ENCODE assay signal across 5 worm cellular contexts in genomic region chrX:8017759-8018158, ce11.
TF ChIP-seq lines count a peak whose summit lies in the region.

Gene C34D10.5 (plus strand): TSS chrX:8018027.

TF ChIP-seq in whole organism, L1 larva, 84 proteins besides CTCF, POLR2A, EP300 and RAD21:
- TF ChIP-seq ceh-88 (GFP tag; IDR thresholded peaks at IDR 0.05; lab: Robert Waterston, UW) (no peak), nhr-85 (tag; lab: Kevin White, UChicago) (peak; percentile 52), lin-39 (tag; optimal IDR thresholded peaks at IDR 0.05; lab: Kevin White, UChicago) (no peak), nhr-71 (tag; optimal IDR thresholded peaks at IDR 0.05; lab: Kevin White, UChicago) (peak; percentile 1), tbx-2 (tag; optimal IDR thresholded peaks at IDR 0.05; lab: Kevin White, UChicago) (no peak), rnt-1 (tag; optimal IDR thresholded peaks at IDR 0.05; lab: Kevin White, UChicago) (peak; percentile 13)

TF ChIP-seq in whole organism, L2 larva, 48 proteins besides CTCF, POLR2A, EP300 and RAD21:
- TF ChIP-seq lin-11 (tag; optimal IDR thresholded peaks at IDR 0.05; lab: Kevin White, UChicago) (no peak), F13H6.1 (tag; optimal IDR thresholded peaks at IDR 0.05; lab: Kevin White, UChicago) (no peak), crh-2 (tag; optimal IDR thresholded peaks at IDR 0.05; lab: Kevin White, UChicago) (no peak), sma-3 (GFP tag; optimal IDR thresholded peaks at IDR 0.05; lab: Kevin White, UChicago) (peak; percentile 3), gmeb-1 (tag; optimal IDR thresholded peaks at IDR 0.05; lab: Kevin White, UChicago) (no peak), nhr-23 (tag; optimal IDR thresholded peaks at IDR 0.05; lab: Kevin White, UChicago) (no peak), nhr-21 (tag; optimal IDR thresholded peaks at IDR 0.05; lab: Kevin White, UChicago) (no peak), nhr-237 (tag; optimal IDR thresholded peaks at IDR 0.05; lab: Kevin White, UChicago) (no peak)
TF ChIP-seq in whole organism, L2 larva: peak in this region for 1.

TF ChIP-seq in whole organism, L3 larva, 47 proteins besides CTCF, POLR2A, EP300 and RAD21:
- no peak for TF ChIP-seq aly-2 (tag; optimal IDR thresholded peaks at IDR 0.05; lab: Kevin White, UChicago)
- TF ChIP-seq nfya-1 (tag; optimal IDR thresholded peaks at IDR 0.05; lab: Kevin White, UChicago; ENCODE audit: insufficient read depth): no peak
- peak; percentile 60 for TF ChIP-seq elt-2 (tag; optimal IDR thresholded peaks at IDR 0.05; lab: Kevin White, UChicago)
- no peak for TF ChIP-seq unc-39 (tag; optimal IDR thresholded peaks at IDR 0.05; lab: Kevin White, UChicago)
- no peak for TF ChIP-seq skn-1 (tag; optimal IDR thresholded peaks at IDR 0.05; lab: Kevin White, UChicago)
- TF ChIP-seq ZK546.5 (tag; optimal IDR thresholded peaks at IDR 0.05; lab: Kevin White, UChicago): no peak
- TF ChIP-seq ama-1 (optimal IDR thresholded peaks at IDR 0.05; lab: Kevin White, UChicago): peak; percentile 48
- TF ChIP-seq mdl-1 (tag; optimal IDR thresholded peaks at IDR 0.05; lab: Kevin White, UChicago): no peak
- peak; percentile 7 for TF ChIP-seq pqm-1 (tag; optimal IDR thresholded peaks at IDR 0.05; lab: Kevin White, UChicago)
- TF ChIP-seq nhr-43 (tag; optimal IDR thresholded peaks at IDR 0.05; lab: Kevin White, UChicago; ENCODE audit: poor library complexity, severe bottlenecking): no peak
TF ChIP-seq in whole organism, L3 larva: peak in this region for 3.

TF ChIP-seq in whole organism, L4 larva, 104 proteins besides CTCF, POLR2A, EP300 and RAD21 (continues in another document):
- TF ChIP-seq ceh-20 (GFP tag; IDR thresholded peaks at IDR 0.05; lab: Robert Waterston, UW): no peak
- TF ChIP-seq zfp-2 (tag; optimal IDR thresholded peaks at IDR 0.05; lab: Kevin White, UChicago): no peak
- TF ChIP-seq pqm-1 (tag; optimal IDR thresholded peaks at IDR 0.05; lab: Kevin White, UChicago): peak; percentile 6
- TF ChIP-seq nhr-77 (tag; optimal IDR thresholded peaks at IDR 0.05; lab: Kevin White, UChicago): peak; percentile 56
- TF ChIP-seq dve-1 (tag; optimal IDR thresholded peaks at IDR 0.05; lab: Kevin White, UChicago; ENCODE audit: insufficient read depth): peak; percentile 19
- TF ChIP-seq D1046.2 (GFP tag; IDR thresholded peaks at IDR 0.05; lab: Robert Waterston, UW): no peak
- no peak for TF ChIP-seq nhr-25 (tag; optimal IDR thresholded peaks at IDR 0.05; lab: Kevin White, UChicago; ENCODE audit: borderline replicate concordance, insufficient read depth)
- TF ChIP-seq cey-2 (tag; optimal IDR thresholded peaks at IDR 0.05; lab: Kevin White, UChicago; ENCODE audit: borderline replicate concordance, insufficient read depth): no peak
- no peak for TF ChIP-seq dmd-9 (GFP tag; IDR thresholded peaks at IDR 0.05; lab: Robert Waterston, UW)
- TF ChIP-seq mxl-3 (GFP tag; optimal IDR thresholded peaks at IDR 0.05; lab: Kevin White, UChicago): peak; percentile 33
- no peak for TF ChIP-seq madf-5 (GFP tag; IDR thresholded peaks at IDR 0.05; lab: Robert Waterston, UW)
- TF ChIP-seq nhr-10 (tag; optimal IDR thresholded peaks at IDR 0.05; lab: Kevin White, UChicago): no peak
- TF ChIP-seq hif-1 (tag; optimal IDR thresholded peaks at IDR 0.05; lab: Kevin White, UChicago): peak; percentile 67 to 96
- no peak for TF ChIP-seq nhr-76 (tag; optimal IDR thresholded peaks at IDR 0.05; lab: Kevin White, UChicago)
- no peak for TF ChIP-seq spr-3 (GFP tag; optimal IDR thresholded peaks at IDR 0.05; lab: Kevin White, UChicago)
- TF ChIP-seq Y105C5A.15 (GFP tag; IDR thresholded peaks at IDR 0.05; lab: Robert Waterston, UW): no peak
- peak in 1 of 2 experiments; percentile 69 for TF ChIP-seq unc-62 (GFP tag; optimal IDR thresholded peaks at IDR 0.05 in 1 of 2; lab: Kevin White, UChicago)
- no peak for TF ChIP-seq unc-62 (tag; optimal IDR thresholded peaks at IDR 0.05; lab: Kevin White, UChicago)
- no peak for TF ChIP-seq zfp-3 (GFP tag; conservative IDR thresholded peaks at IDR 0.05; lab: Robert Waterston, UW)
- TF ChIP-seq daf-16 (GFP tag; optimal IDR thresholded peaks at IDR 0.05; lab: Kevin White, UChicago): no peak
- peak; percentile 68 for TF ChIP-seq daf-16 (tag; optimal IDR thresholded peaks at IDR 0.05; lab: Kevin White, UChicago)
- TF ChIP-seq fos-1 (tag; optimal IDR thresholded peaks at IDR 0.05; lab: Kevin White, UChicago): no peak
- no peak for TF ChIP-seq spr-1 (tag; optimal IDR thresholded peaks at IDR 0.05; lab: Kevin White, UChicago)
- TF ChIP-seq mdl-1 (tag; optimal IDR thresholded peaks at IDR 0.05; lab: Kevin White, UChicago): peak in 1 of 2 experiments; percentile 21
- TF ChIP-seq lsy-2 (tag; optimal IDR thresholded peaks at IDR 0.05; lab: Kevin White, UChicago): peak in 1 of 2 experiments; percentile 16
- TF ChIP-seq lin-13 (GFP tag; optimal IDR thresholded peaks at IDR 0.05; lab: Kevin White, UChicago): no peak
- 0 out of 2 replicates have a peak, but pooled peaks have one; percentile 6 for TF ChIP-seq dmd-6 (GFP tag; IDR thresholded peaks at IDR 0.05; lab: Robert Waterston, UW)
- peak; percentile 53 for TF ChIP-seq hlh-11 (tag; optimal IDR thresholded peaks at IDR 0.05; lab: Kevin White, UChicago)
- peak; percentile 39 for TF ChIP-seq ceh-28 (tag; optimal IDR thresholded peaks at IDR 0.05; lab: Kevin White, UChicago)
- TF ChIP-seq zip-2 (tag; optimal IDR thresholded peaks at IDR 0.05; lab: Kevin White, UChicago): no peak
- no peak for TF ChIP-seq lin-1 (GFP tag; IDR thresholded peaks at IDR 0.05; lab: Robert Waterston, UW)
- TF ChIP-seq mes-2 (tag; optimal IDR thresholded peaks at IDR 0.05; lab: Kevin White, UChicago; ENCODE audit: poor library complexity, severe bottlenecking): no peak
- TF ChIP-seq saeg-2 (GFP tag; IDR thresholded peaks at IDR 0.05; lab: Robert Waterston, UW): no peak
- TF ChIP-seq nhr-11 (tag; optimal IDR thresholded peaks at IDR 0.05; lab: Kevin White, UChicago): no peak
- TF ChIP-seq T26A8.4 (GFP tag; IDR thresholded peaks at IDR 0.05; lab: Robert Waterston, UW): no peak

TF ChIP-seq in whole organism, young adult, 124 proteins besides CTCF, POLR2A, EP300 and RAD21:
- TF ChIP-seq lin-54 (GFP tag; optimal IDR thresholded peaks at IDR 0.05; lab: Kevin White, UChicago): no peak
- no peak for TF ChIP-seq B0019.2 (GFP tag; conservative IDR thresholded peaks at IDR 0.05; lab: Robert Waterston, UW)
- TF ChIP-seq nhr-80 (tag; optimal IDR thresholded peaks at IDR 0.05; lab: Kevin White, UChicago): peak; percentile 26
- no peak for TF ChIP-seq mcd-1 (GFP tag; IDR thresholded peaks at IDR 0.05; lab: Robert Waterston, UW)
- no peak for TF ChIP-seq dpff-1 (tag; optimal IDR thresholded peaks at IDR 0.05; lab: Kevin White, UChicago)
- peak; percentile 35 for TF ChIP-seq pha-4 (tag; optimal IDR thresholded peaks at IDR 0.05; lab: Kevin White, UChicago)
- TF ChIP-seq lin-35 (GFP tag; optimal IDR thresholded peaks at IDR 0.05; lab: Kevin White, UChicago): no peak
- no peak for TF ChIP-seq tbp1 (GFP tag; optimal IDR thresholded peaks at IDR 0.05; lab: Kevin White, UChicago)
- no peak for TF ChIP-seq lin-26 (GFP tag; IDR thresholded peaks at IDR 0.05; lab: Robert Waterston, UW)
- no peak for TF ChIP-seq sea-2 (GFP tag; IDR thresholded peaks at IDR 0.05; lab: Robert Waterston, UW)
